Worm (Caenorhabditis elegans) whole organism, young adult: Measurements from ENCODE around the gene Y15E3A.5.

Experiments used
- attf-3 ChIP-seq: fragments of 200-800 bp; sonication (Bioruptor generic); conservative IDR thresholded peaks from 2 replicates; pipeline ENCODE4 v1.3.6; 2022; ENCODE audit warnings: missing genetic modification reagents, missing genetic modification characterization, missing compliant biosample characterization
- ceh-58 ChIP-seq: fragments of 200-800 bp; sonication (Bioruptor generic); IDR thresholded peaks from 2 replicates; pipeline ENCODE4 v1.3.6; 2022; ENCODE audit warnings: missing genetic modification characterization, missing compliant biosample characterization
- ceh-91 ChIP-seq: fragments of 200-800 bp; sonication (Bioruptor generic); IDR thresholded peaks from 2 replicates; pipeline ENCODE4 v1.3.6; 2022; ENCODE audit warnings: missing genetic modification reagents, missing genetic modification characterization, missing compliant biosample characterization
- unc-62 ChIP-seq: fragments of 150-350 bp; optimal IDR thresholded peaks from 2 replicates; lab custom pipeline; 2014; ENCODE audit warnings: missing biosample characterization, missing genetic modification reagents, missing genetic modification characterization

DNA sequence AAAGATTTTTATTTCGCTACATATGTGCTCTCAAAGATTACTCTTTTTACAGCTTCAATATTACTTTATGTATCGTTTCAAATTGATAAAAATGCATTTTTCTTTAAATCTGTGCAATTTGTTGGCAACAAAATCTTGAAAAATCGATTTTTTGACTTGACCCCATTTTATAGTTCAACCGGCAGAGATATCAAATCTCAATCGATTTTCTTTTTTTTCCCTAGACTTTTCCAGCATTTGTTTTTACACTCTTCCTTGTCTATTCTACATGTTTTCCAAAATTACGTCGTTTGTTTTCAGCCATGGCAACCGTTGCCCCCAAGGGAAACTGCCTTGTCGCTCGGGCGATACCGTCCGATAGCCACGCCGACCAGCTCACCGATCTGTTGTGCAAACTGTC lies 14.6 kb downstream of the Y15E3A.5 start, which contains the start of gene nfki-1:
- TF ChIP-seq ceh-91 (GFP tag; lab: Robert Waterston, UW) = no peak
- no peak for TF ChIP-seq unc-62 (GFP tag; lab: Kevin White, UChicago)
- no peak for TF ChIP-seq ceh-58 (GFP tag; lab: Robert Waterston, UW)
- no peak for TF ChIP-seq attf-3 (GFP tag; lab: Robert Waterston, UW)
